Worm (Caenorhabditis elegans) whole organism, early embryonic: ENCODE results near the gene C29G2.3.

ENCODE experiments used
- ama-1 ChIP-seq: fragments of 150-350 bp; optimal IDR thresholded peaks from 2 replicates; lab custom pipeline; 2014
- pes-1 ChIP-seq: fragments of 200-800 bp; sonication (Bioruptor generic); IDR thresholded peaks from 2 replicates; pipeline ENCODE4 v1.3.6; 2022; ENCODE audit warnings: missing genetic modification reagents, missing genetic modification characterization, missing compliant biosample characterization
- scrt-1 ChIP-seq: fragments of 200-800 bp; sonication (Bioruptor generic); IDR thresholded peaks from 2 replicates; pipeline ENCODE4 v1.3.6; 2022; ENCODE audit warnings: missing genetic modification characterization, missing compliant biosample characterization
- tra-4 ChIP-seq: sonication (generic microtip); optimal IDR thresholded peaks from 2 replicates; lab custom pipeline; 2017; ENCODE audit warnings: missing genetic modification characterization, missing compliant biosample characterization

DNA sequence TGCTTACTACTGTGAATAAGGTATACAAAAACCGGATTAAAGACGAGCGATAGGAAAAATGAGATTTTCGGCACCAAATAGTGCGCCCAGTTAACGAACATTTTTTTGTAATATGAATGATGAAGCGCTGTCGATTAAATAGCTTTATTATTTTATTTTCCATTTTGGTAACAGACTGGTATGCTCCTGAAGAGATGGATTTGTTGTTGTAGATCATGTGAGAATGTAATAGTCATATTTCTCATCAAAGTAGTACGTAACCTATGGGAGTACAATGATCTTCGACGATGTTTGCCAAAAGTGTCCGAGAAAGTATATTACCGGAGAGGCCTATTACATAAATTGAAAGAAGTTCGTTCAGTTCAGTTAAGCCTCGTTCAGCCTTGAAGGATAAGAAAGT lies 10.1 kb upstream of the C29G2.3 start, which contains the start of gene srj-19:
- TF ChIP-seq pes-1 (GFP tag; lab: Robert Waterston, UW) (no peak), tra-4 (tag; lab: Kevin White, UChicago) (no peak), scrt-1 (GFP tag; lab: Robert Waterston, UW) (no peak), ama-1 (no peak)
